Worm (Caenorhabditis elegans) whole organism, late embryonic: ENCODE data around the gene srlf-13.

ENCODE experiments used
- F13H6.1 ChIP-seq: sonication (generic microtip); optimal IDR thresholded peaks from 2 replicates; lab custom pipeline; 2016; ENCODE audit warnings: missing genetic modification characterization, missing compliant biosample characterization
- K09A11.1 ChIP-seq: sonication (generic microtip); optimal IDR thresholded peaks from 2 replicates; lab custom pipeline; 2017; ENCODE audit warnings: antibody characterized with exemption, mild to moderate bottlenecking, missing genetic modification characterization, missing compliant biosample characterization; ENCODE audit not compliant: insufficient read depth
- ahr-1 ChIP-seq: sonication (generic microtip); optimal IDR thresholded peaks from 2 replicates; lab custom pipeline; 2016; ENCODE audit warnings: missing genetic modification characterization, missing compliant biosample characterization
- ceh-14 ChIP-seq: sonication (generic microtip); optimal IDR thresholded peaks from 2 replicates; lab custom pipeline; 2016; ENCODE audit warnings: missing genotype, missing genetic modification characterization, missing compliant biosample characterization
- ceh-18 ChIP-seq: sonication (generic microtip); optimal IDR thresholded peaks from 2 replicates; lab custom pipeline; 2016; ENCODE audit warnings: missing genetic modification characterization, missing compliant biosample characterization
- ceh-2 ChIP-seq: sonication (generic microtip); optimal IDR thresholded peaks from 2 replicates; lab custom pipeline; 2016; ENCODE audit warnings: missing genotype, missing genetic modification characterization, missing compliant biosample characterization
- ceh-22 ChIP-seq: sonication (generic microtip); optimal IDR thresholded peaks from 2 replicates; lab custom pipeline; 2017; ENCODE audit warnings: missing biosample characterization, missing genetic modification characterization
- ceh-24 ChIP-seq: sonication (generic microtip); optimal IDR thresholded peaks from 2 replicates; lab custom pipeline; 2016; ENCODE audit warnings: mild to moderate bottlenecking, missing genetic modification characterization, missing compliant biosample characterization
- ceh-30 ChIP-seq: fragments of 150-350 bp; optimal IDR thresholded peaks from 2 replicates; lab custom pipeline; 2014; ENCODE audit warnings: missing biosample characterization, missing genetic modification characterization
- ceh-45 ChIP-seq: fragments of 200-800 bp; sonication (Bioruptor generic); IDR thresholded peaks from 2 replicates; pipeline ENCODE4 v1.3.6; 2022; ENCODE audit warnings: missing genetic modification reagents, missing genetic modification characterization, missing compliant biosample characterization
- ceh-9 ChIP-seq: sonication (generic microtip); optimal IDR thresholded peaks from 2 replicates; lab custom pipeline; 2016; ENCODE audit warnings: mild to moderate bottlenecking, missing genetic modification characterization, inconsistent platforms, missing compliant biosample characterization
- che-1 ChIP-seq: sonication (generic microtip); optimal IDR thresholded peaks from 2 replicates; lab custom pipeline; 2016; ENCODE audit warnings: mild to moderate bottlenecking, missing genetic modification characterization, missing compliant biosample characterization
- dve-1 ChIP-seq: sonication (generic microtip); optimal IDR thresholded peaks from 2 replicates; lab custom pipeline; 2017; ENCODE audit warnings: antibody characterized with exemption, mild to moderate bottlenecking, missing genetic modification characterization, missing compliant biosample characterization
- elt-2 ChIP-seq: sonication (generic microtip); optimal IDR thresholded peaks from 2 replicates; lab custom pipeline; 2016; ENCODE audit warnings: missing genetic modification reagents, missing genetic modification characterization, missing compliant biosample characterization
- hlh-15 ChIP-seq: sonication (generic microtip); optimal IDR thresholded peaks from 2 replicates; lab custom pipeline; 2016; ENCODE audit warnings: missing genetic modification characterization, missing compliant biosample characterization
- lin-11 ChIP-seq: fragments of 200-800 bp; sonication (Bioruptor generic); optimal IDR thresholded peaks from 2 replicates; lab custom pipeline; 2018; ENCODE audit warnings: mild to moderate bottlenecking, missing genetic modification characterization, missing compliant biosample characterization
- nfya-1 ChIP-seq: sonication (generic microtip); optimal IDR thresholded peaks from 2 replicates; lab custom pipeline; 2017; ENCODE audit warnings: missing genetic modification characterization, mild to moderate bottlenecking, missing compliant biosample characterization, antibody characterized with exemption, moderate library complexity
- nhr-11 ChIP-seq: fragments of 150-350 bp; optimal IDR thresholded peaks from 2 replicates; lab custom pipeline; 2014; ENCODE audit warnings: missing biosample characterization, missing genetic modification characterization
- npax-4 ChIP-seq: sonication (generic microtip); optimal IDR thresholded peaks from 2 replicates; lab custom pipeline; 2016; ENCODE audit warnings: missing genetic modification characterization, missing compliant biosample characterization
- odd-2 ChIP-seq: sonication (generic microtip); optimal IDR thresholded peaks from 2 replicates; lab custom pipeline; 2017; ENCODE audit warnings: antibody characterized with exemption, mild to moderate bottlenecking, missing genetic modification characterization, missing compliant biosample characterization
- pax-1 ChIP-seq: fragments of 150-350 bp; optimal IDR thresholded peaks from 2 replicates; lab custom pipeline; 2014; ENCODE audit warnings: missing biosample characterization, missing genetic modification characterization
- pha-4 ChIP-seq: fragments of 150-350 bp; optimal IDR thresholded peaks from 2 replicates; lab custom pipeline; 2018; ENCODE audit warnings: missing biosample characterization, missing genetic modification reagents, missing genetic modification characterization
- sox-2 ChIP-seq: fragments of 200-800 bp; sonication (Bioruptor generic); IDR thresholded peaks from 2 replicates; pipeline ENCODE4 v1.3.6; 2022; ENCODE audit warnings: missing genetic modification reagents, missing genetic modification characterization, missing compliant biosample characterization
- syd-9 ChIP-seq: sonication (generic microtip); optimal IDR thresholded peaks from 2 replicates; lab custom pipeline; 2016; ENCODE audit warnings: mild to moderate bottlenecking, missing genetic modification characterization, moderate library complexity, missing compliant biosample characterization
- tbx-7 ChIP-seq: sonication (generic microtip); optimal IDR thresholded peaks from 2 replicates; lab custom pipeline; 2016; ENCODE audit warnings: missing genotype, missing genetic modification characterization, missing compliant biosample characterization
- ttx-3 ChIP-seq: sonication (generic microtip); optimal IDR thresholded peaks from 2 replicates; lab custom pipeline; 2016; ENCODE audit warnings: missing genetic modification reagents, missing genetic modification characterization, missing compliant biosample characterization
- unc-3 ChIP-seq, 2 experiments: fragments of 200-800 bp in 1 of 2; sonication (Bioruptor generic) in 1 of 2; sonication (generic microtip) in 1 of 2; conservative IDR thresholded peaks in 1 of 2; optimal IDR thresholded peaks in 1 of 2; 2 replicates each; pipeline versions ENCODE4 v1.3.6 to Lab custom; 2016 to 2022; ENCODE audit warnings: missing compliant biosample characterization in 2 of 2, missing genetic modification characterization in 2 of 2, missing genetic modification reagents in 1 of 2
- unc-55 ChIP-seq: sonication (generic microtip); optimal IDR thresholded peaks from 2 replicates; lab custom pipeline; 2017; ENCODE audit warnings: missing biosample characterization, missing genetic modification reagents, missing genetic modification characterization
- ztf-16 ChIP-seq: sonication (generic microtip); optimal IDR thresholded peaks from 2 replicates; lab custom pipeline; 2017; ENCODE audit warnings: missing genetic modification characterization, missing compliant biosample characterization

Gene srlf-13

ce11 chrIV:10851833-10852232 is 44.6 kb downstream of the srlf-13 start, which contains the start of gene T11G6.4:
T11G6.4 (minus strand) TSS chrIV:10851933.
- no peak for TF ChIP-seq ttx-3 (tag; lab: Kevin White, UChicago)
- no peak for TF ChIP-seq npax-4 (tag; lab: Kevin White, UChicago)
- TF ChIP-seq ceh-9 (tag; lab: Kevin White, UChicago), result no peak
- TF ChIP-seq unc-3 (GFP tag; conservative IDR thresholded peaks at IDR 0.05; lab: Robert Waterston, UW), result no peak
- no peak for TF ChIP-seq unc-3 (tag; optimal IDR thresholded peaks at IDR 0.05; lab: Kevin White, UChicago)
- TF ChIP-seq ahr-1 (tag; lab: Kevin White, UChicago), result no peak
- TF ChIP-seq ceh-14 (tag; lab: Kevin White, UChicago), result no peak
- no peak for TF ChIP-seq sox-2 (GFP tag; lab: Robert Waterston, UW)
- TF ChIP-seq odd-2 (tag; lab: Kevin White, UChicago), result no peak
- no peak for TF ChIP-seq K09A11.1
- TF ChIP-seq ceh-2 (tag; lab: Kevin White, UChicago), result no peak
- TF ChIP-seq syd-9, result no peak

- TF ChIP-seq elt-2 (tag; lab: Kevin White, UChicago) (no peak), F13H6.1 (tag; lab: Kevin White, UChicago) (no peak), ceh-18 (no peak), ceh-30 (no peak), lin-11 (tag; lab: Kevin White, UChicago) (no peak), sox-2 (GFP tag; lab: Robert Waterston, UW) (no peak), nfya-1 (tag; lab: Kevin White, UChicago) (no peak), che-1 (tag; lab: Kevin White, UChicago) (no peak), ceh-9 (tag; lab: Kevin White, UChicago) (no peak), ceh-45 (GFP tag; lab: Robert Waterston, UW) (no peak), unc-55 (GFP tag; lab: Kevin White, UChicago) (no peak), pha-4 (tag; lab: Kevin White, UChicago) (no peak), nhr-11 (tag; lab: Kevin White, UChicago) (no peak), ceh-22 (tag; lab: Kevin White, UChicago) (no peak), ceh-24 (tag; lab: Kevin White, UChicago) (no peak), pax-1 (tag; lab: Kevin White, UChicago) (no peak), hlh-15 (tag; lab: Kevin White, UChicago) (no peak), ztf-16 (tag; lab: Kevin White, UChicago) (no peak), dve-1 (tag; lab: Kevin White, UChicago) (no peak), tbx-7 (tag; lab: Kevin White, UChicago) (no peak)
Observed at ce11 chrIV:10851136-10851535, 45.3 kb downstream of the srlf-13 start.
